Fruit fly (Drosophila melanogaster) whole organism, pupa: ENCODE measurements around the gene tadr.

Source experiments
- CG32121 ChIP-seq: fragments of 200-800 bp; sonication (Bioruptor generic); IDR thresholded peaks from 2 replicates; pipeline ENCODE4 v1.3.6; 2022; ENCODE audit warnings: missing biosample characterization, missing genetic modification characterization
- CG34367 ChIP-seq: fragments of 200-800 bp; sonication (Bioruptor generic); optimal IDR thresholded peaks from 2 replicates; lab custom pipeline; 2018; ENCODE audit warnings: missing biosample characterization, mild to moderate bottlenecking, missing genetic modification characterization
- EcR ChIP-seq: fragments of 200-800 bp; sonication (Bioruptor generic); optimal IDR thresholded peaks from 3 replicates; lab custom pipeline; 2019; ENCODE audit warnings: missing biosample characterization, missing genetic modification characterization, mild to moderate bottlenecking, moderate library complexity, missing genetic modification reagents

DNA sequence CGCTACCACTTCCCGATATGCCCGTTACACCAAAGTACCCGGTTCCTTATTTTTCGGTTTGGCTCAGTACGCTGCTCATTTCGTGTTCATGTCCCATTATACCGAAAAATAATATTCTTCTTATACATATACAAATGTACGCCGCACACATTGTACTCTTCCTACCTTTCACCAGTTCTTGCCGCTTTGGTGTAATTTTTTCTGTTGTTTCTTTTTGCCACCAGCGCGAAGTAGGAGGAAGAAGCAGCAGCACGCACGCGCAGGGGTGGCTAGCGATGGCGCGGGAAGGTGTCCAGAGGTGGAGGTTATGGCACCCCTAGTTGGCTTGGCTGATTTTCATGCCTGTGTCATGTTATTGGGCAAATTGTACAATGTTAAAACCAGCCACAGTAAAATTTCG lies 41.9 kb upstream of the tadr start:
- TF ChIP-seq EcR = no peak
- TF ChIP-seq CG32121 (GFP tag; lab: Robert Waterston, UW) = no peak
- TF ChIP-seq CG34367 (tag; lab: Kevin White, UChicago) = no peak
